Worm (Caenorhabditis elegans) whole organism, L4 larva: ENCODE measurements around the gene T26C11.4.

ENCODE experiments used
- R02D3.7 ChIP-seq: fragments of 150-350 bp; sonication (generic microtip); optimal IDR thresholded peaks from 3 replicates; lab custom pipeline; 2014; ENCODE audit warnings: missing biosample characterization, missing genetic modification characterization
- T20F7.1 ChIP-seq: fragments of 200-800 bp; sonication (Bioruptor generic); optimal IDR thresholded peaks from 2 replicates; lab custom pipeline; 2018; ENCODE audit warnings: mild to moderate bottlenecking, missing genetic modification characterization, missing compliant biosample characterization
- ama-1 ChIP-seq: fragments of 150-350 bp; optimal IDR thresholded peaks from 2 replicates; lab custom pipeline; 2014; ENCODE audit warnings: inconsistent platforms, mixed read lengths
- ceh-82 ChIP-seq: sonication (generic microtip); optimal IDR thresholded peaks from 2 replicates; lab custom pipeline; 2017; ENCODE audit warnings: missing biosample characterization, missing genetic modification characterization
- egl-43 ChIP-seq: fragments of 200-800 bp; sonication (Bioruptor generic); IDR thresholded peaks from 2 replicates; pipeline ENCODE4 v1.3.6; 2022; ENCODE audit warnings: missing genetic modification reagents, missing genetic modification characterization, missing compliant biosample characterization
- fkh-10 ChIP-seq: fragments of 150-350 bp; optimal IDR thresholded peaks from 2 replicates; lab custom pipeline; 2014; ENCODE audit warnings: missing biosample characterization, missing genetic modification reagents, missing genetic modification characterization
- lir-3 ChIP-seq: sonication (generic microtip); optimal IDR thresholded peaks from 2 replicates; lab custom pipeline; 2016; ENCODE audit warnings: mild to moderate bottlenecking, missing genetic modification characterization, missing compliant biosample characterization
- mxl-2 ChIP-seq: fragments of 200-800 bp; sonication (Bioruptor generic); conservative IDR thresholded peaks from 2 replicates; pipeline ENCODE4 v1.3.6; 2022; ENCODE audit warnings: missing genetic modification reagents, missing genetic modification characterization, missing compliant biosample characterization
- snpc-1.2 ChIP-seq: fragments of 200-800 bp; sonication (Bioruptor generic); IDR thresholded peaks from 2 replicates; pipeline ENCODE4 v1.3.6; 2022; ENCODE audit warnings: missing genetic modification reagents, missing genetic modification characterization, missing compliant biosample characterization

ce11 chrX:1826166-1826565 is 19.2 kb downstream of the T26C11.4 start, which contains the start of gene C14E2.1:
- TF ChIP-seq lir-3 (tag; lab: Kevin White, UChicago) (no peak), egl-43 (GFP tag; lab: Robert Waterston, UW) (no peak), snpc-1.2 (GFP tag; lab: Robert Waterston, UW) (no peak), R02D3.7 (tag; lab: Kevin White, UChicago) (no peak), T20F7.1 (GFP tag; lab: Kevin White, UChicago) (no peak), ama-1 (lab: Kevin White, UChicago) (no peak), mxl-2 (GFP tag; lab: Robert Waterston, UW) (no peak), fkh-10 (GFP tag; lab: Kevin White, UChicago) (no peak), ceh-82 (tag; lab: Kevin White, UChicago) (no peak)
